Fruit fly (Drosophila melanogaster): ENCODE data around the gene CG2841.

DNA sequence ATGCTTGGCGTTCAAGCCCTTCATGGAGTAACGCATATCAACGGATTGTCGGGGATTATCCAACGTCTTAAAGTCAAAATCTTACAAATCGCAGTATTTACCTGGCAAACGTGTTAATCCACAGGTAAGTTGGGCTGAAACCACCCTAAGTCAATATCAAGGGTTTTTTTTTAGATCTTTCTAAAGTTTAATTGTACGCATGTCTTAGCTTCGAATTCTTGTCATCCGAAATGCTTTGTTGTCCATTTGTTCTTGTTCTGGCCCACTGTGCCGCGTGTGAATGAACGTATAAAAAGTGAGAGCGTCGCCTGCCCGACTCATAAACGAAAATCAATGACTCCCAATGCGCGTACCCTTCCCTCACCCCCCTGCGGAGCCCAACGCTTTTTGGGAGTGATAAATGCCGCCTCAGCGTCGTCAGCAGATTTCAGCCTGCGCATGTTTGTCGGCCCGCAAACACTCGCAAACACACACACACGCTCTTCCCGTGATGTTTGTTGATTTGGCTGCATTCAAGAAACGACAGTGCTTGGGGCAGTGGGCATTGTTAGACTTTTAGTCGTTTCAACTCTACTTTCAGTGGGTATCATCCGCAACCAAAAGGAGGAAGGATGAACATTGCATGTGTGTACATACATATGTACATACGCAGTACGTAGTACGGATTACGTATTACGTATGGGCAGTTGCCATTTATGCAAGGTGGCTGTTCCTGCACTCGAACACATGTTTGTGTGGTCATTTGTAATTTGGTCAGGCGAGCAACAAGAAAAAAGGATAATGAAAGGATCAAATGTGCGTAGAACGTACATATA, 69.7 kb downstream of the CG2841 start:
- peak; percentile 71 for TF ChIP-seq CG7045 (GFP tag; optimal IDR thresholded peaks at IDR 0.05)
- no peak for TF ChIP-seq kay (GFP tag; ENCODE audit: borderline replicate concordance)
- peak; percentile 73 for TF ChIP-seq Mnt (GFP tag; optimal IDR thresholded peaks at IDR 0.05)
- TF ChIP-seq tj (GFP tag; optimal IDR thresholded peaks at IDR 0.05): peak; percentile 98
- peak; percentile 95 for TF ChIP-seq Hr96 (GFP tag; optimal IDR thresholded peaks at IDR 0.05)
- TF ChIP-seq CG12768 (GFP tag; optimal IDR thresholded peaks at IDR 0.05): peak; percentile 83
- TF ChIP-seq Clk (GFP tag; optimal IDR thresholded peaks at IDR 0.05): peak; percentile 67
- TF ChIP-seq pad (GFP tag; optimal IDR thresholded peaks at IDR 0.05): peak; percentile 74
- peak; percentile 69 for TF ChIP-seq Crg-1 (GFP tag; optimal IDR thresholded peaks at IDR 0.05)
- peak; percentile 88 for TF ChIP-seq bab1 (GFP tag; optimal IDR thresholded peaks at IDR 0.05)
- peak; percentile 86 for TF ChIP-seq CG7101 (tag; optimal IDR thresholded peaks at IDR 0.05)

Measured in whole organism, adult.